Fruit fly (Drosophila melanogaster): Measurements from ENCODE around the gene CG6136.

DNA sequence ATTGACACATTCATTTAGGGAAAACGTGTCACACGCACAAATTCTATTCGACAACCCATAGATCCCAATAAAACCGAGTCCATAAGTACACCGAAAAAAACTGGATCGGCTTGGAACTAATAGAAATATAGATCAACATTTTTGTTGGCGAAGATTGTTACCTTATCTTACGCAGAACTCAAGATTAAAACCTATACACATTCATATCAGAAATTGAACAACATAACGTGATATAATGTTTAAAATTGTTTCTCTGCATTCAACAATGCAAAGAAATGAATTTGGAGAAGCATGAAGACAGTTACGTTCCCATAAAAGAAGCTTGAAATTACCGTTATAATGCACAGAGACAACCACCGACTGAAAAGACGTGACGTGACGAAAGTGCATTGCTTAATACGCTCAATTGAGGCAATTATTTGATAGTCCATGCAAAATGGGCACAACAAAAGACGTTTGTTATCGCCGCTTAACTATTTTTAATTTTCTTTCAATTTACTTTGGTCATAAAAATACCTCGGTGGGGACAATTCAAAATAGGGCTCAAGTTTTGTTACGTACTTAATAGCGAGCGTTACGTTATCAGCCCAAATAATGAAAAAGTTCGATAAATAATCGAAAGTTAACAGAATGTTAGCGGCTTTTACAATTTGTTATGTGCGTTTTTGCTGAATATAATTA lies 31.8 kb downstream of the CG6136 start, which contains the start of gene SerRS-m:
- no peak for TF ChIP-seq dac (GFP tag; optimal IDR thresholded peaks at IDR 0.05)
- TF ChIP-seq OdsH (GFP tag; optimal IDR thresholded peaks at IDR 0.05), result no peak
- no peak for TF ChIP-seq Eip93F (GFP tag; optimal IDR thresholded peaks at IDR 0.05)

All from whole organism, prepupa.